Fruit fly (Drosophila melanogaster): ENCODE results near the gene fws.
A peak's percentile ranks its signal among the peaks of the same experiment; 100 is the strongest.

Gene fws

dm6 chr2L:17514090-17514715 is 33.4 kb upstream of the fws start (continued):
- TF ChIP-seq CG10959 (GFP tag; IDR thresholded peaks at IDR 0.05), result peak; percentile 76
- TF ChIP-seq h (optimal IDR thresholded peaks at IDR 0.05), result no peak
- peak; percentile 77 for TF ChIP-seq CG6272 (GFP tag; IDR thresholded peaks at IDR 0.05)
- peak; percentile 38; the same call in 1 of the 2 replicates for TF ChIP-seq aop (GFP tag; IDR thresholded peaks at IDR 0.05)
- TF ChIP-seq insv (GFP tag; optimal IDR thresholded peaks at IDR 0.05), result peak in 1 of 2 experiments; percentile 48
- no peak for TF ChIP-seq lov (optimal IDR thresholded peaks at IDR 0.05)
- TF ChIP-seq lov (GFP tag; IDR thresholded peaks at IDR 0.05), result peak; percentile 85; the same call in 2 of the 3 replicates
- TF ChIP-seq ap (GFP tag; IDR thresholded peaks at IDR 0.05), result peak; percentile 77
- peak; percentile 95 for TF ChIP-seq Xrp1 (GFP tag; IDR thresholded peaks at IDR 0.05)
- TF ChIP-seq hbn (GFP tag; IDR thresholded peaks at IDR 0.05; ENCODE audit: partially characterized antibody), result no peak
- no peak for TF ChIP-seq BEAF-32 (GFP tag; optimal IDR thresholded peaks at IDR 0.05)
- peak; percentile 62; the same call in 1 of the 3 replicates for TF ChIP-seq CG3726 (GFP tag; IDR thresholded peaks at IDR 0.05)
- TF ChIP-seq CG8388 (GFP tag; optimal IDR thresholded peaks at IDR 0.05), result peak; percentile 89
- TF ChIP-seq ac (GFP tag; optimal IDR thresholded peaks at IDR 0.05), result peak; percentile 75
- TF ChIP-seq Fer1 (GFP tag; optimal IDR thresholded peaks at IDR 0.05), result peak; percentile 94
- TF ChIP-seq CG31224 (GFP tag; IDR thresholded peaks at IDR 0.05), result peak; percentile 57
- peak; percentile 91 for TF ChIP-seq tap (tag; optimal IDR thresholded peaks at IDR 0.05)
- peak; percentile 75 for TF ChIP-seq Rfx (GFP tag; IDR thresholded peaks at IDR 0.05)
- peak; percentile 67 for TF ChIP-seq HLH54F (GFP tag; optimal IDR thresholded peaks at IDR 0.05)
- peak; percentile 58 for TF ChIP-seq CG1647 (GFP tag; optimal IDR thresholded peaks at IDR 0.05)
- peak; percentile 87 for TF ChIP-seq Asciz (GFP tag; optimal IDR thresholded peaks at IDR 0.05)
- peak; percentile 87 for TF ChIP-seq CG11695 (GFP tag; IDR thresholded peaks at IDR 0.05)
- peak; percentile 94 for TF ChIP-seq CG14710 (tag; optimal IDR thresholded peaks at IDR 0.05)
- peak; percentile 84 for TF ChIP-seq caup (GFP tag; optimal IDR thresholded peaks at IDR 0.05; ENCODE audit: severe bottlenecking)
- peak; percentile 94 for TF ChIP-seq lab (GFP tag; optimal IDR thresholded peaks at IDR 0.05)
- no peak for TF ChIP-seq ato (GFP tag; IDR thresholded peaks at IDR 0.05; ENCODE audit: partially characterized antibody)
- peak; percentile 89 for TF ChIP-seq stc (GFP tag; IDR thresholded peaks at IDR 0.05)
- peak; percentile 88 for TF ChIP-seq CG4820 (GFP tag; optimal IDR thresholded peaks at IDR 0.05)
- no peak for TF ChIP-seq Sin3A (optimal IDR thresholded peaks at IDR 0.05)
- TF ChIP-seq CG8281 (tag; optimal IDR thresholded peaks at IDR 0.05), result peak; percentile 70
- peak; percentile 37; the same call in 1 of the 2 replicates for TF ChIP-seq CG16779 (GFP tag; IDR thresholded peaks at IDR 0.05)
- peak; percentile 90 for TF ChIP-seq trem (tag; optimal IDR thresholded peaks at IDR 0.05)
- TF ChIP-seq CG1233 (GFP tag; optimal IDR thresholded peaks at IDR 0.05), result peak; percentile 79
- TF ChIP-seq Blimp-1 (GFP tag; optimal IDR thresholded peaks at IDR 0.05), result peak; percentile 90
- peak; percentile 81 for TF ChIP-seq CG3281 (GFP tag; optimal IDR thresholded peaks at IDR 0.05)
- TF ChIP-seq CG12769 (tag; optimal IDR thresholded peaks at IDR 0.05), result no peak
- peak; percentile 84 for TF ChIP-seq CG10209 (GFP tag; optimal IDR thresholded peaks at IDR 0.05)
- no peak for TF ChIP-seq cg (GFP tag; optimal IDR thresholded peaks at IDR 0.05)
- peak; percentile 79 for TF ChIP-seq sens-2 (GFP tag; IDR thresholded peaks at IDR 0.05)
- TF ChIP-seq pzg (GFP tag; optimal IDR thresholded peaks at IDR 0.05), result no peak
- TF ChIP-seq gce (GFP tag; IDR thresholded peaks at IDR 0.05), result peak; percentile 82
- peak; percentile 87 for TF ChIP-seq CG2875 (GFP tag; optimal IDR thresholded peaks at IDR 0.05)
- TF ChIP-seq CG12071 (GFP tag; optimal IDR thresholded peaks at IDR 0.05), result peak; percentile 73
- no peak for TF ChIP-seq mld (GFP tag; IDR thresholded peaks at IDR 0.05; ENCODE audit: partially characterized antibody)
- TF ChIP-seq CG17361 (GFP tag; IDR thresholded peaks at IDR 0.05), result peak; percentile 92
- no peak for TF ChIP-seq gfzf (GFP tag; optimal IDR thresholded peaks at IDR 0.05)
- no peak for TF ChIP-seq Doc3 (GFP tag; IDR thresholded peaks at IDR 0.05; ENCODE audit: partially characterized antibody)
- TF ChIP-seq Max (GFP tag; optimal IDR thresholded peaks at IDR 0.05), result peak; percentile 63
- peak; percentile 77 for TF ChIP-seq NfI (GFP tag; optimal IDR thresholded peaks at IDR 0.05)

Data from whole organism, embryonic.